Fruit fly (Drosophila melanogaster): Measurements from ENCODE around the gene Rpt4R.

The Rpt4R gene

dm6 chr3L:11992960-11993359 lies 51.2 kb downstream of the Rpt4R start, which contains the start of gene viaf (continued):
- TF ChIP-seq gcm (GFP tag; optimal IDR thresholded peaks at IDR 0.05) (no peak), az2 (GFP tag; optimal IDR thresholded peaks at IDR 0.05) (peak; percentile 53), CG12659 (GFP tag; optimal IDR thresholded peaks at IDR 0.05) (peak; percentile 78), Sry-δ (GFP tag; optimal IDR thresholded peaks at IDR 0.05) (peak; percentile 83), CG6791 (GFP tag; IDR thresholded peaks at IDR 0.05; ENCODE audit: partially characterized antibody) (peak; percentile 95), CG11456 (GFP tag; IDR thresholded peaks at IDR 0.05) (peak; percentile 62; the same call in 1 of the 3 replicates), CG9727 (GFP tag; optimal IDR thresholded peaks at IDR 0.05) (peak; percentile 43), hbn (GFP tag; IDR thresholded peaks at IDR 0.05; ENCODE audit: partially characterized antibody) (peak; percentile 85), CG6683 (GFP tag; optimal IDR thresholded peaks at IDR 0.05) (no peak), zen2 (GFP tag; IDR thresholded peaks at IDR 0.05; ENCODE audit: partially characterized antibody) (peak; percentile 79), Chrac-16 (GFP tag; optimal IDR thresholded peaks at IDR 0.05) (peak; percentile 53), Doc2 (GFP tag; IDR thresholded peaks at IDR 0.05) (no peak), yki (optimal IDR thresholded peaks at IDR 0.05) (no peak), trem (tag; optimal IDR thresholded peaks at IDR 0.05) (peak; percentile 67), amos (GFP tag; IDR thresholded peaks at IDR 0.05; ENCODE audit: partially characterized antibody) (peak; percentile 96), CG34224 (GFP tag; IDR thresholded peaks at IDR 0.05; ENCODE audit: partially characterized antibody) (peak; percentile 87), CG7839 (tag; optimal IDR thresholded peaks at IDR 0.05) (no peak), CG15696 (tag; optimal IDR thresholded peaks at IDR 0.05) (peak; percentile 45), hth (optimal IDR thresholded peaks at IDR 0.05) (no peak), CG17912 (GFP tag; optimal IDR thresholded peaks at IDR 0.05) (peak; percentile 42), CG17328 (GFP tag; IDR thresholded peaks at IDR 0.05) (no peak)

All from whole organism, embryonic.